Worm (Caenorhabditis elegans) whole organism, L4 larva: Measurements from ENCODE around the gene srb-12.

Experiments
- F10B5.3 ChIP-seq: sonication (generic microtip); optimal IDR thresholded peaks from 2 replicates; lab custom pipeline; 2016; ENCODE audit warnings: mild to moderate bottlenecking, missing genetic modification characterization, missing compliant biosample characterization
- F37D6.2 ChIP-seq: sonication (generic microtip); optimal IDR thresholded peaks from 2 replicates; lab custom pipeline; 2016; ENCODE audit warnings: mild to moderate bottlenecking, missing genetic modification characterization, missing compliant biosample characterization
- F44E2.7 ChIP-seq: fragments of 200-800 bp; sonication (Bioruptor generic); IDR thresholded peaks from 2 replicates; pipeline ENCODE4 v2.1.2; 2022; ENCODE audit warnings: missing genetic modification characterization, missing compliant biosample characterization
- F49E8.2 ChIP-seq: sonication (generic microtip); optimal IDR thresholded peaks from 2 replicates; lab custom pipeline; 2016; ENCODE audit warnings: missing compliant biosample characterization, mild to moderate bottlenecking, missing genetic modification characterization, borderline replicate concordance
- T20F7.1 ChIP-seq: fragments of 200-800 bp; sonication (Bioruptor generic); optimal IDR thresholded peaks from 2 replicates; lab custom pipeline; 2018; ENCODE audit warnings: mild to moderate bottlenecking, missing genetic modification characterization, missing compliant biosample characterization
- T26A8.4 ChIP-seq: fragments of 200-800 bp; sonication (Bioruptor generic); IDR thresholded peaks from 2 replicates; pipeline ENCODE4 v1.3.6; 2022; ENCODE audit warnings: missing genetic modification characterization, missing compliant biosample characterization
- Y105C5A.15 ChIP-seq: fragments of 200-800 bp; sonication (Bioruptor generic); IDR thresholded peaks from 2 replicates; pipeline ENCODE4 v1.3.6; 2022; ENCODE audit warnings: missing genetic modification characterization, missing compliant biosample characterization
- Y48G9A.11 ChIP-seq: fragments of 200-800 bp; sonication (Bioruptor generic); IDR thresholded peaks from 2 replicates; pipeline ENCODE4 v1.3.6; 2022; ENCODE audit warnings: missing genetic modification reagents, missing genetic modification characterization, missing compliant biosample characterization
- ZK337.2 ChIP-seq: fragments of 200-800 bp; sonication (Bioruptor generic); IDR thresholded peaks from 2 replicates; pipeline ENCODE4 v1.3.6; 2022; ENCODE audit warnings: missing genetic modification reagents, missing genetic modification characterization, missing compliant biosample characterization
- arid-1 ChIP-seq: fragments of 200-800 bp; sonication (Bioruptor generic); conservative IDR thresholded peaks from 2 replicates; pipeline ENCODE4 v1.3.6; 2022; ENCODE audit warnings: missing genetic modification reagents, missing genetic modification characterization, missing compliant biosample characterization
- attf-4 ChIP-seq: sonication (generic microtip); optimal IDR thresholded peaks from 3 replicates; lab custom pipeline; 2017; ENCODE audit warnings: missing biosample characterization, missing genetic modification characterization
- ceh-32 ChIP-seq: sonication (generic microtip); optimal IDR thresholded peaks from 2 replicates; lab custom pipeline; 2016; ENCODE audit warnings: mild to moderate bottlenecking, missing genetic modification characterization, missing compliant biosample characterization; ENCODE audit not compliant: poor library complexity
- ceh-44 ChIP-seq: fragments of 200-800 bp; sonication (Bioruptor generic); IDR thresholded peaks from 2 replicates; pipeline ENCODE4 v1.3.6; 2022; ENCODE audit warnings: missing genetic modification reagents, missing genetic modification characterization, missing compliant biosample characterization
- ces-1 ChIP-seq: fragments of 150-350 bp; sonication (generic microtip); optimal IDR thresholded peaks from 4 replicates; lab custom pipeline; 2014; ENCODE audit warnings: missing biosample characterization, missing genetic modification reagents, missing genetic modification characterization
- cey-2 ChIP-seq: sonication (generic microtip); optimal IDR thresholded peaks from 3 replicates; lab custom pipeline; 2017; ENCODE audit warnings: missing genetic modification characterization, mild to moderate bottlenecking, missing compliant biosample characterization, antibody characterized with exemption, borderline replicate concordance; ENCODE audit not compliant: insufficient read depth
- daf-12 ChIP-seq: fragments of 150-350 bp; optimal IDR thresholded peaks from 2 replicates; lab custom pipeline; 2014; ENCODE audit warnings: missing biosample characterization, missing genetic modification reagents, missing genetic modification characterization
- daf-16 ChIP-seq, 3 experiments: sonication (generic microtip); optimal IDR thresholded peaks; 2 replicates each; lab custom pipeline; 2016 to 2017; ENCODE audit warnings: missing genetic modification characterization in 3 of 3, missing genetic modification reagents in 3 of 3, mild to moderate bottlenecking in 2 of 3, missing compliant biosample characterization in 2 of 3, missing biosample characterization in 1 of 3, moderate library complexity in 1 of 3
- daf-19 ChIP-seq: fragments of 200-800 bp; sonication (Bioruptor generic); conservative IDR thresholded peaks from 2 replicates; pipeline ENCODE4 v1.3.6; 2022; ENCODE audit warnings: missing genetic modification characterization, missing compliant biosample characterization
- daf-8 ChIP-seq: fragments of 200-800 bp; sonication (Bioruptor generic); IDR thresholded peaks from 2 replicates; pipeline ENCODE4 v1.3.6; 2022; ENCODE audit warnings: missing genetic modification characterization, missing compliant biosample characterization
- dmd-6 ChIP-seq: fragments of 200-800 bp; sonication (Bioruptor generic); IDR thresholded peaks from 2 replicates; pipeline ENCODE4 v1.3.6; 2022; ENCODE audit warnings: missing genetic modification reagents, missing genetic modification characterization, missing compliant biosample characterization
- dmd-9 ChIP-seq: fragments of 200-800 bp; sonication (Bioruptor generic); IDR thresholded peaks from 2 replicates; pipeline ENCODE4 v1.3.6; 2022; ENCODE audit warnings: missing genetic modification reagents, missing genetic modification characterization, missing compliant biosample characterization
- dpl-1 ChIP-seq: fragments of 150-350 bp; optimal IDR thresholded peaks from 2 replicates; lab custom pipeline; 2014; ENCODE audit warnings: missing biosample characterization, missing genetic modification reagents, missing genetic modification characterization
- dve-1 ChIP-seq: sonication (generic microtip); optimal IDR thresholded peaks from 2 replicates; lab custom pipeline; 2017; ENCODE audit warnings: antibody characterized with exemption, mild to moderate bottlenecking, missing genetic modification characterization, missing compliant biosample characterization; ENCODE audit not compliant: insufficient read depth
- egl-27 ChIP-seq: sonication (generic microtip); optimal IDR thresholded peaks from 3 replicates; lab custom pipeline; 2017; ENCODE audit warnings: missing biosample characterization, missing genetic modification reagents, missing genetic modification characterization
- gei-8 ChIP-seq: fragments of 200-800 bp; sonication (Bioruptor generic); optimal IDR thresholded peaks from 2 replicates; lab custom pipeline; 2018; ENCODE audit warnings: mild to moderate bottlenecking, missing genetic modification characterization, missing compliant biosample characterization
- hif-1 ChIP-seq, 2 experiments: sonication (generic microtip); optimal IDR thresholded peaks; 2 replicates each; lab custom pipeline; 2016 to 2017; ENCODE audit warnings: missing compliant biosample characterization in 2 of 2, missing genetic modification characterization in 2 of 2, missing genetic modification reagents in 2 of 2, missing genotype in 2 of 2, mild to moderate bottlenecking in 1 of 2
- hlh-30 ChIP-seq: sonication (generic microtip); optimal IDR thresholded peaks from 2 replicates; lab custom pipeline; 2017; ENCODE audit warnings: antibody characterized with exemption, mild to moderate bottlenecking, missing genetic modification characterization, missing compliant biosample characterization; ENCODE audit not compliant: insufficient read depth
- hmg-1.1 ChIP-seq: fragments of 200-800 bp; sonication (Bioruptor generic); IDR thresholded peaks from 2 replicates; pipeline ENCODE4 v1.3.6; 2022; ENCODE audit warnings: missing genetic modification reagents, missing genetic modification characterization, missing compliant biosample characterization
- mdl-1 ChIP-seq, 2 experiments: fragments of 150-350 bp in 1 of 2; sonication (generic microtip) in 1 of 2; optimal IDR thresholded peaks; 2 replicates each; lab custom pipeline; 2014 to 2017; ENCODE audit warnings: missing biosample characterization in 2 of 2, missing genetic modification characterization in 2 of 2
- mdt-29 ChIP-seq: fragments of 200-800 bp; sonication (Bioruptor generic); IDR thresholded peaks from 2 replicates; pipeline ENCODE4 v1.3.6; 2022; ENCODE audit warnings: missing genetic modification reagents, missing genetic modification characterization, missing compliant biosample characterization
- mep-1 ChIP-seq: fragments of 150-350 bp; sonication (generic microtip); optimal IDR thresholded peaks from 3 replicates; lab custom pipeline; 2014; ENCODE audit warnings: missing biosample characterization, missing genetic modification characterization
- nhr-111 ChIP-seq: fragments of 200-800 bp; sonication (Bioruptor generic); optimal IDR thresholded peaks from 2 replicates; lab custom pipeline; 2018; ENCODE audit warnings: mild to moderate bottlenecking, missing genetic modification characterization, missing compliant biosample characterization
- nhr-28 ChIP-seq: fragments of 150-350 bp; optimal IDR thresholded peaks from 2 replicates; lab custom pipeline; 2014; ENCODE audit warnings: missing biosample characterization, missing genetic modification characterization
- nhr-41 ChIP-seq: fragments of 200-800 bp; sonication (Bioruptor generic); IDR thresholded peaks from 2 replicates; pipeline ENCODE4 v1.3.6; 2022; ENCODE audit warnings: missing genetic modification reagents, missing genetic modification characterization, missing compliant biosample characterization
- nhr-48 ChIP-seq: sonication (generic microtip); optimal IDR thresholded peaks from 2 replicates; lab custom pipeline; 2016; ENCODE audit warnings: mild to moderate bottlenecking, missing genetic modification characterization, missing compliant biosample characterization
- nhr-77 ChIP-seq: fragments of 150-350 bp; optimal IDR thresholded peaks from 2 replicates; lab custom pipeline; 2014; ENCODE audit warnings: missing biosample characterization, missing genetic modification characterization
- php-3 ChIP-seq: fragments of 200-800 bp; sonication (Bioruptor generic); IDR thresholded peaks from 2 replicates; pipeline ENCODE4 v1.3.6; 2022; ENCODE audit warnings: missing genetic modification reagents, missing genetic modification characterization, missing compliant biosample characterization
- snpc-1.2 ChIP-seq: fragments of 200-800 bp; sonication (Bioruptor generic); IDR thresholded peaks from 2 replicates; pipeline ENCODE4 v1.3.6; 2022; ENCODE audit warnings: missing genetic modification reagents, missing genetic modification characterization, missing compliant biosample characterization
- tag-97 ChIP-seq: fragments of 200-800 bp; sonication (Bioruptor generic); IDR thresholded peaks from 2 replicates; pipeline ENCODE4 v1.3.6; 2022; ENCODE audit warnings: missing genetic modification characterization, missing compliant biosample characterization
- tra-1 ChIP-seq: fragments of 200-800 bp; sonication (Bioruptor generic); IDR thresholded peaks from 2 replicates; pipeline ENCODE4 v1.3.6; 2022; ENCODE audit warnings: missing genetic modification reagents, missing genetic modification characterization, missing compliant biosample characterization
- unc-130 ChIP-seq: sonication (generic microtip); optimal IDR thresholded peaks from 2 replicates; lab custom pipeline; 2016; ENCODE audit warnings: missing genetic modification reagents, missing genetic modification characterization, missing compliant biosample characterization
- unc-39 ChIP-seq: sonication (generic microtip); optimal IDR thresholded peaks from 2 replicates; lab custom pipeline; 2017; ENCODE audit warnings: missing biosample characterization, missing genetic modification characterization
- vab-7 ChIP-seq: fragments of 200-800 bp; sonication (Bioruptor generic); IDR thresholded peaks from 2 replicates; pipeline ENCODE4 v1.3.6; 2022; ENCODE audit warnings: missing genetic modification reagents, missing genetic modification characterization, missing compliant biosample characterization
- zag-1 ChIP-seq: fragments of 150-350 bp; optimal IDR thresholded peaks from 2 replicates; lab custom pipeline; 2014; ENCODE audit warnings: missing biosample characterization, missing genetic modification characterization
- zfp-3 ChIP-seq: fragments of 200-800 bp; sonication (Bioruptor generic); conservative IDR thresholded peaks from 2 replicates; pipeline ENCODE4 v1.3.6; 2022; ENCODE audit warnings: missing genetic modification reagents, missing genetic modification characterization, missing compliant biosample characterization
- zip-11 ChIP-seq: fragments of 200-800 bp; sonication (Bioruptor generic); IDR thresholded peaks from 2 replicates; pipeline ENCODE4 v1.3.6; 2022; ENCODE audit warnings: missing genetic modification characterization, missing compliant biosample characterization

srb-12 gene

DNA sequence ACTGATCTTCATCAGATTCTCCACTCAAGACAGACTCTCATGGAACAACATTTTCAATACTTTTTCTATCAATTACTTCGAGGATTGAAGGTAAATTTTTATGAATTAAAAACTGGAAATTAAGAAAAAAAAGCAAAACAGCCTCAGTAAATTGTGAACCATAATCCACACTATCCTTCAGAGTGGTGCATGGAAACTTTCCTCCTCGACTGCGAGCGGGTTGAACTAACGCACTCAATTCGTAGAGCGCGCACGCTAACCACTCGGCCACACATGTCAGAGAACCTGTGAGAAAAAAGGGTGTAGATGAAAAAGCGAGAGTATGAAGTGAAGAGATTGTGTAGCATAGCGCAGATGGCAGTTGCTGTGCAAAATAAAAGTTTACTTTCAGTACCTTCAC, 49.4 kb downstream of the srb-12 start (continued):
- TF ChIP-seq F49E8.2 (tag; lab: Kevin White, UChicago) = peak; percentile 63
- TF ChIP-seq attf-4 (tag; lab: Kevin White, UChicago) = no peak
- TF ChIP-seq F44E2.7 (GFP tag; lab: Robert Waterston, UW) = peak; percentile 75
- no peak; the same call in 1 of the 2 replicates for TF ChIP-seq T26A8.4 (GFP tag; lab: Robert Waterston, UW)
- TF ChIP-seq ceh-32 (tag; lab: Kevin White, UChicago) = no peak
- peak; percentile 96 for TF ChIP-seq nhr-41 (GFP tag; lab: Robert Waterston, UW)
- TF ChIP-seq ZK337.2 (GFP tag; lab: Robert Waterston, UW) = 0 out of 2 replicates have a peak, but pooled peaks have one; percentile 73
- TF ChIP-seq snpc-1.2 (GFP tag; lab: Robert Waterston, UW) = no peak; the same call in 1 of the 2 replicates
- peak; percentile 76 for TF ChIP-seq ceh-44 (GFP tag; lab: Robert Waterston, UW)
- peak; percentile 66; the same call in 1 of the 2 replicates for TF ChIP-seq zfp-3
- peak; percentile 60 for TF ChIP-seq F10B5.3 (tag; lab: Kevin White, UChicago)
- peak; percentile 29 for TF ChIP-seq ces-1 (GFP tag; lab: Kevin White, UChicago)
- TF ChIP-seq tag-97 (GFP tag; lab: Robert Waterston, UW) = no peak
- no peak for TF ChIP-seq cey-2 (tag; lab: Kevin White, UChicago)
- TF ChIP-seq dve-1 (tag; lab: Kevin White, UChicago) = peak; percentile 72
- peak; percentile 89 for TF ChIP-seq hmg-1.1 (GFP tag; lab: Robert Waterston, UW)
- 0 out of 2 replicates have a peak, but pooled peaks have one; percentile 30 for TF ChIP-seq dmd-9
- TF ChIP-seq nhr-28 (tag; lab: Kevin White, UChicago) = peak; percentile 38

DNA sequence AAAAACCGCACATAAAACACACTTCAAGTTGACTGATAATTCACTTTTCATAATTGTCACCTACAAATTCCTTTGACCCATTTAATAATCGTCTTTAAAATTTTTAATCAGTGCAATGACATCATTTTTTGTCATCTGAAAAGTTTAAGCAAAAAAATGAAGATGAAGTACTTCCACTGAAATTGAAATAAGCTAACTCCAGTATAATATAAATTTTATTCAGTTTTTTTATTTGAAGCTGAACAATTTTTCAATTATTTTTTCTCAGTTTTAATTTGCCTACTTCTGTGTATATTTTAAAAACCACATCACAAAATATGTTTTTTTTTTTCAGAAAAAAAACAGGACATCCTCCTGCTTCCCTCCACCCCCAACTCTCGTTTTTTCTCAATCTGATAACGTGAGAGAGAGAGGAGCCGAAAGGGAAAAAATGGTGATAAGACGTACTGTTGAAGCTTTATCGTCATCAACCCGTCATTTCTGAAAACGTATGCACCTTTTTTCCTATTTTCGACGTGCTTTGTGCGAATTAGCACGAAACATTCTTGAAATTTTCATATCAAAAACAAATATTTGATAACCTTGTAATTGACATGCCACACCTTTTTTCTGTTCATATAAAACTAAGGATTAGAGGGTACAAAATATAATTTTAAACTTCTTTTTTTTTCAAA, 50.5 kb downstream of the srb-12 start, which contains the start of the genes C04G6.11 and mpk-2:
C04G6.11 (minus strand) TSS at position 51 of the 674 bp plus-strand sequence.
mpk-2 (plus strand) TSS at position 335 of the 674 bp plus-strand sequence.
- TF ChIP-seq zag-1 (tag; lab: Kevin White, UChicago) (no peak), unc-39 (tag; lab: Kevin White, UChicago) (no peak), dmd-6 (GFP tag; lab: Robert Waterston, UW) (peak; percentile 97), daf-8 (GFP tag; lab: Robert Waterston, UW) (no peak), unc-130 (no peak), tra-1 (GFP tag; lab: Robert Waterston, UW) (no peak; the same call in 1 of the 2 replicates), ZK337.2 (GFP tag; lab: Robert Waterston, UW) (no peak), gei-8 (no peak), php-3 (GFP tag; lab: Robert Waterston, UW) (no peak), nhr-48 (tag; lab: Kevin White, UChicago) (peak; percentile 85), Y105C5A.15 (GFP tag; lab: Robert Waterston, UW) (no peak), daf-12 (tag; lab: Kevin White, UChicago) (no peak), arid-1 (GFP tag; lab: Robert Waterston, UW) (no peak), egl-27 (tag; lab: Kevin White, UChicago) (no peak), T20F7.1 (GFP tag; lab: Kevin White, UChicago) (peak; percentile 45), cey-2 (tag; lab: Kevin White, UChicago) (no peak), hif-1 (tag; optimal IDR thresholded peaks at IDR 0.05; lab: Kevin White, UChicago) (peak in 1 of 2 experiments; percentile 20), Y48G9A.11 (no peak), daf-19 (GFP tag; lab: Robert Waterston, UW) (no peak), nhr-111 (GFP tag; lab: Kevin White, UChicago) (no peak), mdl-1 (tag; optimal IDR thresholded peaks at IDR 0.05; lab: Kevin White, UChicago) (peak in 1 of 2 experiments; percentile 9), zip-11 (GFP tag; lab: Robert Waterston, UW) (no peak), nhr-77 (tag; lab: Kevin White, UChicago) (peak; percentile 44), mdt-29 (GFP tag; lab: Robert Waterston, UW) (no peak), ces-1 (GFP tag; lab: Kevin White, UChicago) (no peak), hlh-30 (tag; lab: Kevin White, UChicago) (no peak), F37D6.2 (tag; lab: Kevin White, UChicago) (no peak), daf-16 (GFP tag; optimal IDR thresholded peaks at IDR 0.05; lab: Kevin White, UChicago) (peak in 1 of 2 experiments; percentile 69), daf-16 (tag; optimal IDR thresholded peaks at IDR 0.05; lab: Kevin White, UChicago) (peak; percentile 66), dpl-1 (GFP tag; lab: Kevin White, UChicago) (no peak), mep-1 (no peak), vab-7 (GFP tag; lab: Robert Waterston, UW) (no peak), snpc-1.2 (GFP tag; lab: Robert Waterston, UW) (no peak)
